Worm (Caenorhabditis elegans): ENCODE results near the gene R10D12.1.

DNA sequence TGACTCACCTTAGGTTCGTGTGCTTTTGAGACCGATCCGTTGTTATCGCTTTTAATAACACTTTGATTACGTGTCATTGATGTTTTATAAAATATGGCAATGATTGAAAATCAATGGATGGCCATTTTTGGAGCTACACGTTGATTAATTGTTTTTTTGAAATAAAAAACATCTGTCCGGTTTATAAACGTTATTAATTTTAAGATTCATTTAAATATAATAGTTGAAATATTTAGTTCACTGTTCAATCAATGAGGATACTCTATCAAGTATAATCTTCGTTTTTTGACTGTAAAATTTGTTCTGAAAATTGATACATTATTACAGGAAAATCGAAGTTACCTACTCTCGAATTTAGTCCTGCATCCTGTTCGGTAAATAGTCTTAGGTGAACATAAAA is 23.8 kb upstream of the R10D12.1 start, which contains the start of gene R10D12.10:
- TF ChIP-seq tab-1 (GFP tag; IDR thresholded peaks at IDR 0.05) = no peak
- TF ChIP-seq ztf-29 (GFP tag; IDR thresholded peaks at IDR 0.05) = no peak
- TF ChIP-seq ref-1 (GFP tag; conservative IDR thresholded peaks at IDR 0.05) = no peak
- no peak for TF ChIP-seq flt-1 (GFP tag; IDR thresholded peaks at IDR 0.05)

Data from whole organism, midembryonic.